Worm (Caenorhabditis elegans): ENCODE data around the gene ttr-8.

DNA sequence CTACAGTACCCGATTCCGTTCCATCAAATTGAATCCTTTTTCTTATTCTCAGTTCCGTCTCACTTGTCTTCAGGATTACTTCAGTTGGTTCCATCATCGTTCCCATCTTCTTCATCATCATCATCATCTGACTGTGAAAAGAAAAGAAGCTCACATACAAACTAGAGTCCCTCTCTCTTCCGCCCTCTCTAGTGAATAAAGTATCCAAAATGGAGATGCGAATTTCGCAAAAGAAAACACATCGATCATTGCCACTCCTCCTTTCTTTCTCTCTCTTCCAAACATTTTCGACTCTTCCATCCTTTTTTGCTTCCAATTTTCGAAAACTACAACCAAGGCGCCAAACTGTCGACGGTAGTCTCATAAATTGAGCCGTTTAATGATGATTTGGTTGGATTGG lies 12.3 kb downstream of the ttr-8 start:
- TF ChIP-seq ceh-36 (tag; optimal IDR thresholded peaks at IDR 0.05) (no peak), hnd-1 (tag; optimal IDR thresholded peaks at IDR 0.05) (no peak), tbx-37 (GFP tag; conservative IDR thresholded peaks at IDR 0.05) (no peak), flt-1 (GFP tag; IDR thresholded peaks at IDR 0.05) (no peak), hmg-4 (GFP tag; optimal IDR thresholded peaks at IDR 0.05) (no peak), ama-1 (optimal IDR thresholded peaks at IDR 0.05) (no peak), B0310.2 (tag; optimal IDR thresholded peaks at IDR 0.05) (no peak), aly-1 (tag; optimal IDR thresholded peaks at IDR 0.05) (no peak)
